Fruit fly (Drosophila melanogaster) whole organism, prepupa: Measurements from ENCODE around the gene ND-B17.2.

Source experiments
- CG11294 ChIP-seq: fragments of 200-800 bp; sonication (Bioruptor generic); IDR thresholded peaks from 2 replicates; pipeline ENCODE4 v1.3.6; 2022; ENCODE audit warnings: missing biosample characterization, missing genetic modification characterization
- CG11902 ChIP-seq: fragments of 200-800 bp; sonication (Bioruptor generic); optimal IDR thresholded peaks from 3 replicates; lab custom pipeline; 2016; ENCODE audit warnings: missing biosample characterization, missing genetic modification characterization
- CG15336 ChIP-seq: fragments of 200-800 bp; sonication (Bioruptor generic); IDR thresholded peaks from 2 replicates; pipeline ENCODE4 v1.3.6; 2022; ENCODE audit warnings: missing biosample characterization, missing genetic modification characterization
- CG1621 ChIP-seq: fragments of 200-800 bp; sonication (Bioruptor generic); optimal IDR thresholded peaks from 3 replicates; lab custom pipeline; 2018; ENCODE audit warnings: missing biosample characterization, mild to moderate bottlenecking, missing genetic modification characterization
- CG16779 ChIP-seq: fragments of 200-800 bp; sonication (Bioruptor generic); optimal IDR thresholded peaks from 3 replicates; lab custom pipeline; 2017; ENCODE audit warnings: missing biosample characterization, mild to moderate bottlenecking, missing genetic modification characterization
- CG3032 ChIP-seq: fragments of 200-800 bp; optimal IDR thresholded peaks from 2 replicates; lab custom pipeline; 2019; ENCODE audit warnings: missing biosample characterization, mild to moderate bottlenecking, missing genetic modification characterization, moderate library complexity
- CG31627 ChIP-seq: fragments of 200-800 bp; sonication (Bioruptor generic); optimal IDR thresholded peaks from 3 replicates; lab custom pipeline; 2016; ENCODE audit warnings: missing biosample characterization, missing genetic modification characterization
- CG34406 ChIP-seq: fragments of 200-800 bp; sonication (Bioruptor generic); optimal IDR thresholded peaks from 3 replicates; lab custom pipeline; 2016; ENCODE audit warnings: missing biosample characterization, missing genetic modification characterization
- CG6163 ChIP-seq: fragments of 200-800 bp; sonication (Bioruptor generic); IDR thresholded peaks from 3 replicates; pipeline ENCODE4 v1.3.6; 2022; ENCODE audit warnings: missing biosample characterization, missing genetic modification characterization
- CG6792 ChIP-seq: fragments of 200-800 bp; sonication (Bioruptor generic); optimal IDR thresholded peaks from 3 replicates; lab custom pipeline; 2016; ENCODE audit warnings: missing biosample characterization, missing genetic modification characterization
- CG6808 ChIP-seq: fragments of 200-800 bp; sonication (Bioruptor generic); optimal IDR thresholded peaks from 3 replicates; lab custom pipeline; 2017; ENCODE audit warnings: missing biosample characterization, missing genetic modification characterization, mild to moderate bottlenecking, moderate library complexity, missing genetic modification reagents
- CG8119 ChIP-seq: fragments of 200-800 bp; sonication (Bioruptor generic); IDR thresholded peaks from 3 replicates; pipeline ENCODE4 v1.3.6; 2022; ENCODE audit warnings: missing biosample characterization, missing genetic modification characterization
- CG9139 ChIP-seq: fragments of 200-800 bp; sonication (Bioruptor generic); optimal IDR thresholded peaks from 3 replicates; lab custom pipeline; 2017; ENCODE audit warnings: missing biosample characterization, mild to moderate bottlenecking, missing genetic modification characterization
- Eip75B ChIP-seq: fragments of 200-800 bp; sonication (Bioruptor generic); optimal IDR thresholded peaks from 3 replicates; lab custom pipeline; 2016; ENCODE audit warnings: missing biosample characterization, missing genetic modification characterization
- Eip93F ChIP-seq: fragments of 200-800 bp; sonication (Bioruptor generic); optimal IDR thresholded peaks from 2 replicates; lab custom pipeline; 2016; ENCODE audit warnings: missing biosample characterization, mild to moderate bottlenecking, missing genetic modification characterization
- Ets21C ChIP-seq: fragments of 200-800 bp; sonication (Bioruptor generic); optimal IDR thresholded peaks from 3 replicates; lab custom pipeline; 2016; ENCODE audit warnings: missing biosample characterization, missing genetic modification characterization
- Gug ChIP-seq: fragments of 200-800 bp; sonication (Bioruptor generic); IDR thresholded peaks from 2 replicates; pipeline ENCODE4 v1.3.6; 2022; ENCODE audit warnings: missing biosample characterization, missing genetic modification characterization
- Hr39 ChIP-seq: fragments of 200-800 bp; sonication (Bioruptor generic); optimal IDR thresholded peaks from 2 replicates; lab custom pipeline; 2016; ENCODE audit warnings: missing biosample characterization, missing genetic modification characterization
- Met ChIP-seq: fragments of 200-800 bp; sonication (Bioruptor generic); optimal IDR thresholded peaks from 3 replicates; lab custom pipeline; 2016; ENCODE audit warnings: missing biosample characterization, missing genetic modification characterization
- OdsH ChIP-seq: fragments of 200-800 bp; sonication (Bioruptor generic); optimal IDR thresholded peaks from 3 replicates; lab custom pipeline; 2016; ENCODE audit warnings: missing biosample characterization, missing genetic modification characterization
- Smox ChIP-seq: fragments of 200-800 bp; sonication (Bioruptor generic); optimal IDR thresholded peaks from 3 replicates; lab custom pipeline; 2016; ENCODE audit warnings: missing biosample characterization, missing genetic modification characterization
- Sox14 ChIP-seq: fragments of 200-800 bp; sonication (Bioruptor generic); optimal IDR thresholded peaks from 3 replicates; lab custom pipeline; 2016; ENCODE audit warnings: missing biosample characterization, missing genetic modification characterization
- Sox15 ChIP-seq: fragments of 200-800 bp; sonication (Bioruptor generic); optimal IDR thresholded peaks from 3 replicates; lab custom pipeline; 2016; ENCODE audit warnings: missing biosample characterization, missing genetic modification characterization
- achi ChIP-seq: fragments of 200-800 bp; sonication (Bioruptor generic); optimal IDR thresholded peaks from 3 replicates; lab custom pipeline; 2016; ENCODE audit warnings: missing biosample characterization, missing genetic modification characterization
- acj6 ChIP-seq: fragments of 200-800 bp; sonication (Bioruptor generic); optimal IDR thresholded peaks from 3 replicates; lab custom pipeline; 2016; ENCODE audit warnings: missing biosample characterization, missing genetic modification characterization
- dac ChIP-seq: fragments of 200-800 bp; sonication (Bioruptor generic); optimal IDR thresholded peaks from 2 replicates; lab custom pipeline; 2017; ENCODE audit warnings: missing biosample characterization, mild to moderate bottlenecking, missing genetic modification characterization
- dsx ChIP-seq: fragments of 200-800 bp; optimal IDR thresholded peaks from 3 replicates; lab custom pipeline; 2019; ENCODE audit warnings: missing biosample characterization, mild to moderate bottlenecking, missing genetic modification characterization, moderate library complexity; ENCODE audit not compliant: poor library complexity, severe bottlenecking
- esn ChIP-seq: fragments of 200-800 bp; sonication (Bioruptor generic); optimal IDR thresholded peaks from 2 replicates; lab custom pipeline; 2016; ENCODE audit warnings: missing biosample characterization, mild to moderate bottlenecking, missing genetic modification characterization, moderate library complexity
- lz ChIP-seq: fragments of 200-800 bp; sonication (Bioruptor generic); optimal IDR thresholded peaks from 3 replicates; lab custom pipeline; 2016; ENCODE audit warnings: missing biosample characterization, missing genetic modification characterization
- salr ChIP-seq, 2 experiments: fragments of 200-800 bp; sonication (Bioruptor generic); optimal IDR thresholded peaks; 3 replicates each; lab custom pipeline; 2016 to 2018; ENCODE audit warnings: missing biosample characterization in 2 of 2, missing genetic modification characterization in 2 of 2, mild to moderate bottlenecking in 1 of 2
- ss ChIP-seq, 2 experiments: fragments of 200-800 bp; sonication (Bioruptor generic); optimal IDR thresholded peaks; 2 replicates in 1 of 2; 3 replicates in 1 of 2; lab custom pipeline; 2017 to 2018; ENCODE audit warnings: mild to moderate bottlenecking in 2 of 2, missing biosample characterization in 2 of 2, missing genetic modification characterization in 2 of 2, moderate library complexity in 1 of 2
- svp ChIP-seq: fragments of 200-800 bp; sonication (Bioruptor generic); peaks from one replicate; lab custom pipeline; 2016; ENCODE audit warnings: missing biosample characterization, missing genetic modification characterization
- topi ChIP-seq: fragments of 200-800 bp; sonication (Bioruptor generic); optimal IDR thresholded peaks from 3 replicates; lab custom pipeline; 2016; ENCODE audit warnings: missing biosample characterization, missing genetic modification characterization

ND-B17.2 gene

dm6 chr2L:2579669-2580351 lies at the start of gene ND-B17.2, which contains the start of gene Arpc5:
Gene ND-B17.2, minus strand, starts transcription at chr2L:2580172.
Gene Arpc5, plus strand, starts transcription at chr2L:2580292.
- TF ChIP-seq esn (GFP tag; lab: Kevin White, UChicago): peak; percentile 31
- TF ChIP-seq CG16779 (tag; lab: Kevin White, UChicago): no peak
- no peak for TF ChIP-seq dsx
- peak; percentile 58 for TF ChIP-seq Sox14 (GFP tag; lab: Kevin White, UChicago)
- peak; percentile 3 for TF ChIP-seq CG31627
- TF ChIP-seq Ets21C (GFP tag; lab: Kevin White, UChicago): peak; percentile 16
- no peak for TF ChIP-seq CG34406 (GFP tag; lab: Kevin White, UChicago)
- peak; percentile 26 for TF ChIP-seq CG3032
- no peak for TF ChIP-seq OdsH (GFP tag; lab: Kevin White, UChicago)
- TF ChIP-seq Hr39 (GFP tag; lab: Kevin White, UChicago): peak; percentile 15
- peak; percentile 33 for TF ChIP-seq CG1621 (tag; lab: Kevin White, UChicago)

- TF ChIP-seq Sox15 (GFP tag; lab: Kevin White, UChicago) (no peak), CG6808 (GFP tag; lab: Kevin White, UChicago) (no peak), lz (GFP tag; lab: Kevin White, UChicago) (no peak), Ets21C (GFP tag; lab: Kevin White, UChicago) (no peak), Gug (no peak), OdsH (GFP tag; lab: Kevin White, UChicago) (no peak), Eip75B (GFP tag; lab: Kevin White, UChicago) (no peak), CG15336 (GFP tag; lab: Robert Waterston, UW) (no peak), CG6792 (GFP tag; lab: Kevin White, UChicago) (no peak), CG11294 (GFP tag; lab: Robert Waterston, UW) (no peak), Hr39 (GFP tag; lab: Kevin White, UChicago) (no peak), achi (GFP tag; lab: Kevin White, UChicago) (no peak), ss (GFP tag; optimal IDR thresholded peaks at IDR 0.05; lab: Kevin White, UChicago) (no peak), acj6 (GFP tag; lab: Kevin White, UChicago) (no peak), CG31627 (no peak), CG8119 (GFP tag; lab: Robert Waterston, UW) (no peak), topi (GFP tag; lab: Kevin White, UChicago) (no peak)
Observed at dm6 chr2L:2628760-2629159, 48.8 kb upstream of the ND-B17.2 start.

- no peak for TF ChIP-seq Sox15 (GFP tag; lab: Kevin White, UChicago)
- TF ChIP-seq CG31627: no peak
- TF ChIP-seq Smox: no peak
- TF ChIP-seq CG8119 (GFP tag; lab: Robert Waterston, UW): no peak
- TF ChIP-seq topi (GFP tag; lab: Kevin White, UChicago): no peak
- TF ChIP-seq svp (GFP tag; lab: Kevin White, UChicago): no peak
- TF ChIP-seq, all 60 proteins: peak for 0
Observed at dm6 chr2L:2627507-2627906, 47.5 kb upstream of the ND-B17.2 start.

DNA sequence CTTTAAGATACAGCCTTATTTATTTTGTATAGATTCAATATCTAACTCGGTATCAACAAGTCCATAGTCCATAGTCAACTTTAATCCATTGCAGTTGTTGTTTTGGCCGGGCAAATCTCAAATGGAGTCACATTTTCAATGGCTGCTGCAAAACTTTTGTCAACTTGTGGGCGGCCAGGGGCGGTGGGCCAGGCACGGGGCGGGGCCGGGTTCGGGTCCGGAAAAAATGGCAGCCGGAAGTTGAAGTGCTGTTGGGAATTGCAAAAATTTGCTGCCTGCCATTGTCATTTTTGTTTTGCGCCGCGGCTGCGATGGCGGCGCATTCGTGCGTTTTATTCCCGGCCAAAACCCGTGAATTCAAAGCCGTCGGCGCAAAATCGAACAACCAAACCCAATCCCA lies 44.0 kb upstream of the ND-B17.2 start:
- no peak for TF ChIP-seq CG6163 (GFP tag; lab: Robert Waterston, UW)
- TF ChIP-seq Gug: no peak
- TF ChIP-seq Hr39 (GFP tag; lab: Kevin White, UChicago): no peak
- no peak for TF ChIP-seq ss (GFP tag; optimal IDR thresholded peaks at IDR 0.05; lab: Kevin White, UChicago)
- TF ChIP-seq Eip93F (GFP tag; lab: Kevin White, UChicago): no peak
- no peak for TF ChIP-seq CG8119 (GFP tag; lab: Robert Waterston, UW)
- no peak for TF ChIP-seq dac (GFP tag; lab: Kevin White, UChicago)
- TF ChIP-seq salr (GFP tag; optimal IDR thresholded peaks at IDR 0.05; lab: Kevin White, UChicago): no peak
- TF ChIP-seq acj6 (GFP tag; lab: Kevin White, UChicago): no peak
- no peak for TF ChIP-seq CG9139 (GFP tag; lab: Kevin White, UChicago)
- TF ChIP-seq CG16779 (tag; lab: Kevin White, UChicago): no peak
- no peak for TF ChIP-seq CG11902 (GFP tag; lab: Kevin White, UChicago)
- TF ChIP-seq OdsH (GFP tag; lab: Kevin White, UChicago): no peak
- no peak for TF ChIP-seq svp (GFP tag; lab: Kevin White, UChicago)
- no peak for TF ChIP-seq Met
